Worm (Caenorhabditis elegans) whole organism, L3 larva: Measurements from ENCODE around the gene R06F6.8.

Source experiments
- R02D3.7 ChIP-seq: fragments of 150-350 bp; optimal IDR thresholded peaks from 2 replicates; lab custom pipeline; 2014; ENCODE audit warnings: missing biosample characterization, missing genetic modification characterization
- ZK546.5 ChIP-seq: sonication (generic microtip); optimal IDR thresholded peaks from 2 replicates; lab custom pipeline; 2017; ENCODE audit warnings: missing biosample characterization, missing genetic modification characterization
- aly-2 ChIP-seq: fragments of 150-350 bp; optimal IDR thresholded peaks from 2 replicates; lab custom pipeline; 2014; ENCODE audit warnings: missing biosample characterization, missing genetic modification characterization
- ama-1 ChIP-seq: fragments of 150-350 bp; optimal IDR thresholded peaks from 2 replicates; lab custom pipeline; 2018
- ceh-16 ChIP-seq: sonication (generic microtip); optimal IDR thresholded peaks from 2 replicates; lab custom pipeline; 2017; ENCODE audit warnings: missing biosample characterization, missing genetic modification characterization
- ceh-28 ChIP-seq: fragments of 150-350 bp; optimal IDR thresholded peaks from 2 replicates; lab custom pipeline; 2014; ENCODE audit warnings: missing biosample characterization, missing genetic modification reagents, missing genetic modification characterization
- ceh-82 ChIP-seq: fragments of 150-350 bp; optimal IDR thresholded peaks from 2 replicates; lab custom pipeline; 2014; ENCODE audit warnings: missing biosample characterization, missing genetic modification characterization
- ceh-9 ChIP-seq: sonication (generic microtip); optimal IDR thresholded peaks from 2 replicates; lab custom pipeline; 2018; ENCODE audit warnings: missing biosample characterization, missing genetic modification characterization
- daf-12 ChIP-seq: fragments of 150-350 bp; optimal IDR thresholded peaks from 2 replicates; lab custom pipeline; 2014; ENCODE audit warnings: missing biosample characterization, missing genetic modification reagents, missing genetic modification characterization
- egl-27 ChIP-seq: sonication (generic microtip); optimal IDR thresholded peaks from 4 replicates; lab custom pipeline; 2017; ENCODE audit warnings: missing biosample characterization, missing genetic modification reagents, missing genetic modification characterization
- egl-5 ChIP-seq: fragments of 150-350 bp; optimal IDR thresholded peaks from 2 replicates; lab custom pipeline; 2017; ENCODE audit warnings: missing biosample characterization, missing genetic modification reagents, missing genetic modification characterization, inconsistent platforms
- elt-2 ChIP-seq: sonication (generic microtip); optimal IDR thresholded peaks from 2 replicates; lab custom pipeline; 2016; ENCODE audit warnings: missing genetic modification reagents, mild to moderate bottlenecking, missing genetic modification characterization, missing compliant biosample characterization
- elt-3 ChIP-seq, 3 experiments: fragments of 150-350 bp in 1 of 3; sonication (generic microtip) in 2 of 3; optimal IDR thresholded peaks; 2 replicates in 2 of 3; 4 replicates in 1 of 3; lab custom pipeline; 2014 to 2017; ENCODE audit warnings: missing biosample characterization in 3 of 3, missing genetic modification characterization in 3 of 3
- eor-1 ChIP-seq, 2 experiments: fragments of 150-350 bp; optimal IDR thresholded peaks; 2 replicates each; lab custom pipeline; 2014 to 2018; ENCODE audit warnings: missing biosample characterization in 2 of 2, missing genetic modification characterization in 2 of 2
- fkh-10 ChIP-seq: sonication (generic microtip); optimal IDR thresholded peaks from 2 replicates; lab custom pipeline; 2017; ENCODE audit warnings: missing biosample characterization, missing genetic modification reagents, missing genetic modification characterization
- fkh-2 ChIP-seq: fragments of 150-350 bp; optimal IDR thresholded peaks from 2 replicates; lab custom pipeline; 2014; ENCODE audit warnings: missing biosample characterization, missing genetic modification reagents, missing genetic modification characterization
- fos-1 ChIP-seq: fragments of 150-350 bp; optimal IDR thresholded peaks from 2 replicates; lab custom pipeline; 2014; ENCODE audit warnings: missing biosample characterization, missing genetic modification characterization
- hmg-11 ChIP-seq: sonication (generic microtip); optimal IDR thresholded peaks from 2 replicates; lab custom pipeline; 2016; ENCODE audit warnings: missing genetic modification characterization, missing compliant biosample characterization
- jun-1 ChIP-seq: fragments of 150-350 bp; optimal IDR thresholded peaks from 2 replicates; lab custom pipeline; 2014; ENCODE audit warnings: missing biosample characterization, missing genetic modification reagents, missing genetic modification characterization
- lin-15B ChIP-seq: fragments of 150-350 bp; optimal IDR thresholded peaks from 2 replicates; lab custom pipeline; 2014; ENCODE audit warnings: missing biosample characterization, missing genetic modification characterization
- lin-39 ChIP-seq: fragments of 150-350 bp; optimal IDR thresholded peaks from 2 replicates; lab custom pipeline; 2018; ENCODE audit warnings: missing biosample characterization, missing genetic modification reagents, missing genetic modification characterization
- lsy-12 ChIP-seq: sonication (generic microtip); optimal IDR thresholded peaks from 2 replicates; lab custom pipeline; 2016; ENCODE audit warnings: mild to moderate bottlenecking, missing genetic modification characterization, missing compliant biosample characterization
- mdl-1 ChIP-seq: fragments of 150-350 bp; optimal IDR thresholded peaks from 2 replicates; lab custom pipeline; 2014; ENCODE audit warnings: missing biosample characterization, missing genetic modification characterization
- mml-1 ChIP-seq: fragments of 150-350 bp; sonication (generic microtip); optimal IDR thresholded peaks from 3 replicates; lab custom pipeline; 2014; ENCODE audit warnings: missing biosample characterization, missing genetic modification characterization
- nfya-1 ChIP-seq: sonication (generic microtip); optimal IDR thresholded peaks from 2 replicates; lab custom pipeline; 2017; ENCODE audit warnings: missing genetic modification characterization, mild to moderate bottlenecking, missing compliant biosample characterization, antibody characterized with exemption, moderate library complexity; ENCODE audit not compliant: insufficient read depth
- nhr-12 ChIP-seq: fragments of 150-350 bp; optimal IDR thresholded peaks from 2 replicates; lab custom pipeline; 2014; ENCODE audit warnings: missing biosample characterization, missing genetic modification characterization
- nhr-23 ChIP-seq: fragments of 150-350 bp; optimal IDR thresholded peaks from 2 replicates; lab custom pipeline; 2014; ENCODE audit warnings: missing biosample characterization, missing genetic modification reagents, missing genetic modification characterization
- nhr-237 ChIP-seq: fragments of 150-350 bp; optimal IDR thresholded peaks from 2 replicates; lab custom pipeline; 2014; ENCODE audit warnings: missing biosample characterization, missing genetic modification characterization
- nhr-28 ChIP-seq: fragments of 150-350 bp; optimal IDR thresholded peaks from 2 replicates; lab custom pipeline; 2014; ENCODE audit warnings: missing biosample characterization, missing genetic modification characterization
- nhr-43 ChIP-seq: sonication (generic microtip); optimal IDR thresholded peaks from 2 replicates; lab custom pipeline; 2016; ENCODE audit warnings: mild to moderate bottlenecking, missing genetic modification characterization, missing compliant biosample characterization; ENCODE audit not compliant: poor library complexity, severe bottlenecking
- nhr-67 ChIP-seq: fragments of 150-350 bp; optimal IDR thresholded peaks from 2 replicates; lab custom pipeline; 2014; ENCODE audit warnings: missing biosample characterization, missing genetic modification characterization
- nhr-76 ChIP-seq: fragments of 150-350 bp; sonication (generic microtip); optimal IDR thresholded peaks from 5 replicates; lab custom pipeline; 2014; ENCODE audit warnings: missing biosample characterization, missing genetic modification characterization
- nhr-77 ChIP-seq: fragments of 150-350 bp; optimal IDR thresholded peaks from 2 replicates; lab custom pipeline; 2014; ENCODE audit warnings: missing biosample characterization, missing genetic modification characterization
- pha-4 ChIP-seq: fragments of 150-350 bp; optimal IDR thresholded peaks from 2 replicates; lab custom pipeline; 2014; ENCODE audit warnings: missing biosample characterization, missing genetic modification reagents, missing genetic modification characterization
- pqm-1 ChIP-seq: fragments of 150-350 bp; optimal IDR thresholded peaks from 2 replicates; lab custom pipeline; 2017; ENCODE audit warnings: missing biosample characterization, missing genetic modification characterization, inconsistent platforms
- snpc-4 ChIP-seq: fragments of 150-350 bp; optimal IDR thresholded peaks from 2 replicates; lab custom pipeline; 2014; ENCODE audit warnings: missing biosample characterization, missing genetic modification characterization
- tbx-2 ChIP-seq: sonication (generic microtip); optimal IDR thresholded peaks from 2 replicates; lab custom pipeline; 2016; ENCODE audit warnings: mild to moderate bottlenecking, missing genetic modification characterization, missing compliant biosample characterization
- unc-39 ChIP-seq: sonication (generic microtip); optimal IDR thresholded peaks from 4 replicates; lab custom pipeline; 2017; ENCODE audit warnings: missing biosample characterization, missing genetic modification characterization
- unc-62 ChIP-seq: fragments of 150-350 bp; sonication (generic microtip); optimal IDR thresholded peaks from 4 replicates; lab custom pipeline; 2014; ENCODE audit warnings: missing biosample characterization, missing genetic modification reagents, missing genetic modification characterization
- ztf-11 ChIP-seq: fragments of 150-350 bp; optimal IDR thresholded peaks from 2 replicates; lab custom pipeline; 2014; ENCODE audit warnings: missing biosample characterization, missing genetic modification characterization
- ztf-4 ChIP-seq: fragments of 150-350 bp; optimal IDR thresholded peaks from 2 replicates; lab custom pipeline; 2014; ENCODE audit warnings: missing biosample characterization, missing genetic modification characterization

The R06F6.8 gene

ce11 chrII:10840067-10840466 is 20.3 kb upstream of the R06F6.8 start (continued):
- TF ChIP-seq snpc-4 (tag; lab: Kevin White, UChicago) (peak; percentile 20), ztf-11 (tag; lab: Kevin White, UChicago) (peak; percentile 28), fkh-2 (tag; lab: Kevin White, UChicago) (no peak), eor-1 (tag; optimal IDR thresholded peaks at IDR 0.05; lab: Kevin White, UChicago) (no peak), aly-2 (no peak), fkh-10 (GFP tag; lab: Kevin White, UChicago) (peak; percentile 8), ZK546.5 (tag; lab: Kevin White, UChicago) (no peak), tbx-2 (tag; lab: Kevin White, UChicago) (peak; percentile 62), nfya-1 (tag; lab: Kevin White, UChicago) (peak; percentile 79)
- TF ChIP-seq, all 47 proteins: peak for 24

- TF ChIP-seq nfya-1 (tag; lab: Kevin White, UChicago) (peak; percentile 73), ceh-16 (tag; lab: Kevin White, UChicago) (no peak), nhr-28 (tag; lab: Kevin White, UChicago) (no peak), mdl-1 (no peak)
Measured at ce11 chrII:10838550-10838949, 18.8 kb upstream of the R06F6.8 start.

ce11 chrII:10834717-10835116 is 14.9 kb upstream of the R06F6.8 start:
- TF ChIP-seq jun-1 (tag; lab: Kevin White, UChicago) (no peak), unc-62 (GFP tag; lab: Kevin White, UChicago) (no peak), pqm-1 (tag; lab: Kevin White, UChicago) (no peak), eor-1 (tag; optimal IDR thresholded peaks at IDR 0.05; lab: Kevin White, UChicago) (no peak), mml-1 (tag; lab: Kevin White, UChicago) (no peak), elt-3 (tag; optimal IDR thresholded peaks at IDR 0.05; lab: Kevin White, UChicago) (no peak), daf-12 (tag; lab: Kevin White, UChicago) (no peak), ama-1 (lab: Kevin White, UChicago) (no peak), ZK546.5 (tag; lab: Kevin White, UChicago) (no peak), egl-27 (tag; lab: Kevin White, UChicago) (no peak), egl-5 (tag; lab: Kevin White, UChicago) (no peak), lin-39 (tag; lab: Kevin White, UChicago) (no peak), tbx-2 (tag; lab: Kevin White, UChicago) (no peak), ceh-82 (tag; lab: Kevin White, UChicago) (no peak), nhr-67 (no peak), ztf-11 (tag; lab: Kevin White, UChicago) (no peak), nhr-237 (tag; lab: Kevin White, UChicago) (no peak), lsy-12 (no peak)

ce11 chrII:10829572-10829971 is 9.8 kb upstream of the R06F6.8 start:
- TF ChIP-seq jun-1 (tag; lab: Kevin White, UChicago) (no peak), unc-39 (tag; lab: Kevin White, UChicago) (no peak), nhr-12 (tag; lab: Kevin White, UChicago) (no peak), pha-4 (no peak), lin-39 (tag; lab: Kevin White, UChicago) (peak; percentile 84), nfya-1 (tag; lab: Kevin White, UChicago) (peak; percentile 24)
- TF ChIP-seq, all 47 proteins: peak for 2

ce11 chrII:10829081-10829480 is 9.3 kb upstream of the R06F6.8 start, which contains the start of gene VM106R.1:
Gene VM106R.1, minus strand, starts transcription at chrII:10829181.
- TF ChIP-seq aly-2 (no peak), elt-3 (tag; optimal IDR thresholded peaks at IDR 0.05; lab: Kevin White, UChicago) (no peak), hmg-11 (no peak), tbx-2 (tag; lab: Kevin White, UChicago) (no peak), ceh-9 (tag; lab: Kevin White, UChicago) (no peak), egl-5 (tag; lab: Kevin White, UChicago) (no peak)
- TF ChIP-seq, all 47 proteins: peak for 0

- TF ChIP-seq ceh-16 (tag; lab: Kevin White, UChicago) (no peak), fkh-2 (tag; lab: Kevin White, UChicago) (no peak), snpc-4 (tag; lab: Kevin White, UChicago) (no peak), fos-1 (tag; lab: Kevin White, UChicago) (no peak), nhr-76 (tag; lab: Kevin White, UChicago) (no peak), fkh-10 (GFP tag; lab: Kevin White, UChicago) (no peak), nhr-12 (tag; lab: Kevin White, UChicago) (no peak), nhr-77 (no peak), nhr-67 (no peak), nhr-43 (tag; lab: Kevin White, UChicago) (peak; percentile 62), ztf-4 (tag; lab: Kevin White, UChicago) (no peak), egl-5 (tag; lab: Kevin White, UChicago) (no peak), unc-39 (tag; lab: Kevin White, UChicago) (no peak), aly-2 (no peak), hmg-11 (peak; percentile 75), nfya-1 (tag; lab: Kevin White, UChicago) (peak; percentile 75), pha-4 (peak; percentile 74), ceh-28 (no peak), lin-15B (tag; lab: Kevin White, UChicago) (peak; percentile 58), R02D3.7 (tag; lab: Kevin White, UChicago) (peak; percentile 7), elt-2 (tag; lab: Kevin White, UChicago) (peak; percentile 8), nhr-23 (tag; lab: Kevin White, UChicago) (peak; percentile 51)
Measured at ce11 chrII:10824046-10824445, 4.3 kb upstream of the R06F6.8 start, which contains the start of the genes R06F6.12 and mix-1. Gene R06F6.12, minus strand, starts transcription at chrII:10824081. Gene mix-1, plus strand, starts transcription at chrII:10824246.
